Fruit fly (Drosophila melanogaster) whole organism, embryonic: ENCODE data around the gene klar.

Source experiments
- Ada2b ChIP-seq: fragments of 200-800 bp; sonication (Bioruptor generic); IDR thresholded peaks from 2 replicates; pipeline ENCODE4 v1.3.6; 2022; ENCODE audit warnings: missing biosample characterization, missing genetic modification characterization
- Aef1 ChIP-seq: fragments of 200-800 bp; sonication (Bioruptor generic); IDR thresholded peaks from 3 replicates; pipeline ENCODE4 v1.3.6; 2022; ENCODE audit warnings: missing biosample characterization, missing genetic modification characterization
- BtbVII ChIP-seq: fragments of 200-800 bp; sonication (Bioruptor generic); optimal IDR thresholded peaks from 3 replicates; lab custom pipeline; 2017; ENCODE audit warnings: missing biosample characterization, mild to moderate bottlenecking, missing genetic modification characterization
- CG10267 ChIP-seq: fragments of 200-800 bp; sonication (Bioruptor generic); optimal IDR thresholded peaks from 2 replicates; lab custom pipeline; 2018; ENCODE audit warnings: missing biosample characterization, mild to moderate bottlenecking, missing genetic modification characterization, moderate library complexity
- CG12219 ChIP-seq: fragments of 200-800 bp; sonication (Bioruptor generic); optimal IDR thresholded peaks from 3 replicates; lab custom pipeline; 2018; ENCODE audit warnings: missing biosample characterization, mild to moderate bottlenecking, missing genetic modification characterization
- CG14050 ChIP-seq: fragments of 200-800 bp; sonication (Bioruptor generic); IDR thresholded peaks from 3 replicates; pipeline ENCODE4 v1.3.6; 2022; ENCODE audit warnings: missing biosample characterization, missing genetic modification characterization
- CG14667 ChIP-seq: fragments of 200-800 bp; sonication (Bioruptor generic); IDR thresholded peaks from 2 replicates; pipeline ENCODE4 v1.3.6; 2022; ENCODE audit warnings: missing biosample characterization, missing genetic modification characterization
- CG15073 ChIP-seq: fragments of 200-800 bp; sonication (Bioruptor generic); optimal IDR thresholded peaks from 2 replicates; lab custom pipeline; 2016; ENCODE audit warnings: missing biosample characterization, missing genetic modification characterization
- CG18599 ChIP-seq: fragments of 200-800 bp; sonication (Bioruptor generic); optimal IDR thresholded peaks from 3 replicates; lab custom pipeline; 2017; ENCODE audit warnings: missing biosample characterization, missing genetic modification characterization, mild to moderate bottlenecking, moderate library complexity, missing genetic modification reagents
- CG18619 ChIP-seq: fragments of 200-800 bp; sonication (Bioruptor generic); optimal IDR thresholded peaks from 3 replicates; lab custom pipeline; 2017; ENCODE audit warnings: missing biosample characterization, mild to moderate bottlenecking, missing genetic modification characterization
- CG30431 ChIP-seq: fragments of 200-800 bp; sonication (Bioruptor generic); optimal IDR thresholded peaks from 2 replicates; lab custom pipeline; 2017; ENCODE audit warnings: missing biosample characterization, missing genetic modification characterization
- CG31441 ChIP-seq: fragments of 200-800 bp; sonication (Bioruptor generic); IDR thresholded peaks from 2 replicates; pipeline ENCODE4 v1.3.6; 2022; ENCODE audit warnings: missing biosample characterization, missing genetic modification characterization
- CG6765 ChIP-seq: fragments of 200-800 bp; sonication (Bioruptor generic); optimal IDR thresholded peaks from 3 replicates; lab custom pipeline; 2017; ENCODE audit warnings: missing biosample characterization, mild to moderate bottlenecking, missing genetic modification characterization
- CG6854 ChIP-seq: fragments of 200-800 bp; sonication (Bioruptor generic); optimal IDR thresholded peaks from 3 replicates; lab custom pipeline; 2017; ENCODE audit warnings: missing biosample characterization, mild to moderate bottlenecking, missing genetic modification characterization
- CG7745 ChIP-seq: fragments of 200-800 bp; sonication (Bioruptor generic); optimal IDR thresholded peaks from 2 replicates; lab custom pipeline; 2018; ENCODE audit warnings: missing biosample characterization, mild to moderate bottlenecking, missing genetic modification characterization, moderate library complexity
- CG8290 ChIP-seq, 3 experiments: fragments of 200-800 bp; sonication (Bioruptor generic); optimal IDR thresholded peaks; 2 replicates each; lab custom pipeline; 2016 to 2019; ENCODE audit warnings: missing biosample characterization in 3 of 3, missing genetic modification characterization in 3 of 3, mild to moderate bottlenecking in 2 of 3, moderate library complexity in 1 of 3
- Dll ChIP-seq: fragments of 200-800 bp; sonication (Bioruptor generic); IDR thresholded peaks from 4 replicates; pipeline ENCODE4 v1.3.6; 2022; ENCODE audit warnings: missing biosample characterization, missing genetic modification characterization; ENCODE audit not compliant: partially characterized antibody
- E2f2 ChIP-seq: fragments of 200-800 bp; sonication (Bioruptor generic); IDR thresholded peaks from 2 replicates; pipeline ENCODE4 v1.3.6; 2022; ENCODE audit warnings: missing biosample characterization, missing genetic modification characterization
- HLH54F ChIP-seq: fragments of 200-800 bp; sonication (Bioruptor generic); optimal IDR thresholded peaks from 3 replicates; lab custom pipeline; 2016; ENCODE audit warnings: missing biosample characterization, missing genetic modification characterization
- Lpt ChIP-seq: fragments of >200 bp; optimal IDR thresholded peaks from 2 replicates; lab custom pipeline; 2018; ENCODE audit warnings: missing biosample characterization, missing genetic modification characterization
- Ptx1 ChIP-seq: fragments of 200-800 bp; sonication (Bioruptor generic); IDR thresholded peaks from 2 replicates; pipeline ENCODE4 v1.3.6; 2022; ENCODE audit warnings: missing biosample characterization, missing genetic modification characterization
- Ravus ChIP-seq: fragments of 200-800 bp; sonication (Bioruptor generic); IDR thresholded peaks from 2 replicates; pipeline ENCODE4 v1.3.6; 2022; ENCODE audit warnings: missing biosample characterization, missing genetic modification characterization
- Rfx ChIP-seq: fragments of 200-800 bp; sonication (Bioruptor generic); IDR thresholded peaks from 2 replicates; pipeline ENCODE4 v1.3.6; 2022; ENCODE audit warnings: missing biosample characterization, missing genetic modification characterization
- Trl ChIP-seq, 3 experiments: fragments of >200 bp in 2 of 3; fragments of 200-800 bp in 1 of 3; sonication (Bioruptor generic) in 1 of 3; optimal IDR thresholded peaks; 2 replicates in 1 of 3; 3 replicates in 2 of 3; lab custom pipeline; 2016 to 2017; ENCODE audit warnings: missing biosample characterization in 1 of 3, missing genetic modification characterization in 1 of 3
- Usf ChIP-seq: fragments of 200-800 bp; sonication (Bioruptor generic); optimal IDR thresholded peaks from 2 replicates; lab custom pipeline; 2017; ENCODE audit warnings: missing genotype, missing biosample characterization, missing genetic modification characterization
- ash1 ChIP-seq: fragments of 200-800 bp; sonication (Bioruptor generic); optimal IDR thresholded peaks from 2 replicates; lab custom pipeline; 2018; ENCODE audit warnings: missing biosample characterization, mild to moderate bottlenecking, missing genetic modification characterization
- az2 ChIP-seq: fragments of 200-800 bp; sonication (Bioruptor generic); optimal IDR thresholded peaks from 3 replicates; lab custom pipeline; 2016; ENCODE audit warnings: missing biosample characterization, missing genetic modification characterization
- cas ChIP-seq: fragments of 200-800 bp; sonication (Bioruptor generic); IDR thresholded peaks from 2 replicates; pipeline ENCODE4 v1.3.6; 2022; ENCODE audit warnings: missing biosample characterization, missing genetic modification characterization
- ci ChIP-seq: fragments of 200-800 bp; sonication (Bioruptor generic); IDR thresholded peaks from 3 replicates; pipeline ENCODE4 v1.3.6; 2022; ENCODE audit warnings: missing biosample characterization, missing genetic modification characterization
- croc ChIP-seq: fragments of 200-800 bp; sonication (Bioruptor generic); conservative IDR thresholded peaks from 3 replicates; pipeline ENCODE4 v1.3.6; 2022; ENCODE audit warnings: missing biosample characterization, missing genetic modification characterization
- eve ChIP-seq, 2 experiments: fragments of >200 bp; optimal IDR thresholded peaks; 2 replicates each; lab custom pipeline; 2017; ENCODE audit warnings: missing biosample characterization in 2 of 2, missing genetic modification characterization in 2 of 2
- exex ChIP-seq: fragments of 200-800 bp; sonication (Bioruptor generic); optimal IDR thresholded peaks from 4 replicates; lab custom pipeline; 2018; ENCODE audit warnings: missing biosample characterization, mild to moderate bottlenecking, missing genetic modification characterization, moderate library complexity
- fru ChIP-seq: fragments of >200 bp; optimal IDR thresholded peaks from 2 replicates; lab custom pipeline; 2017
- grau ChIP-seq: fragments of 200-800 bp; optimal IDR thresholded peaks from 3 replicates; lab custom pipeline; 2019; ENCODE audit warnings: missing biosample characterization, mild to moderate bottlenecking, missing genetic modification characterization, moderate library complexity
- ind ChIP-seq: fragments of 200-800 bp; sonication (Bioruptor generic); optimal IDR thresholded peaks from 3 replicates; lab custom pipeline; 2016; ENCODE audit warnings: missing biosample characterization, missing genetic modification characterization
- inv ChIP-seq: fragments of 200-800 bp; sonication (Bioruptor generic); IDR thresholded peaks from 2 replicates; pipeline ENCODE4 v1.3.6; 2022; ENCODE audit warnings: missing biosample characterization, missing genetic modification characterization; ENCODE audit not compliant: partially characterized antibody
- jigr1 ChIP-seq: fragments of 200-800 bp; sonication (Bioruptor generic); IDR thresholded peaks from 3 replicates; pipeline ENCODE4 v1.3.6; 2022; ENCODE audit warnings: missing biosample characterization, missing genetic modification characterization
- kah ChIP-seq: fragments of 200-800 bp; sonication (Bioruptor generic); optimal IDR thresholded peaks from 2 replicates; lab custom pipeline; 2018; ENCODE audit warnings: missing biosample characterization, mild to moderate bottlenecking, missing genetic modification characterization
- klu ChIP-seq: fragments of 200-800 bp; sonication (Bioruptor generic); IDR thresholded peaks from 2 replicates; pipeline ENCODE4 v1.3.6; 2022; ENCODE audit warnings: missing biosample characterization, missing genetic modification characterization
- lola ChIP-seq, 3 experiments: fragments of >200 bp in 2 of 3; fragments of 200-800 bp in 1 of 3; sonication (Bioruptor generic) in 1 of 3; optimal IDR thresholded peaks; 2 replicates each; lab custom pipeline; 2017 to 2019; ENCODE audit warnings: missing biosample characterization in 3 of 3, missing genetic modification characterization in 3 of 3, mild to moderate bottlenecking in 1 of 3, moderate library complexity in 1 of 3
- luna ChIP-seq: fragments of 200-800 bp; sonication (Bioruptor generic); optimal IDR thresholded peaks from 2 replicates; lab custom pipeline; 2016; ENCODE audit warnings: missing biosample characterization, missing genetic modification characterization
- otp ChIP-seq: fragments of 200-800 bp; sonication (Bioruptor generic); IDR thresholded peaks from 3 replicates; pipeline ENCODE4, ENCODE4 v1.3.6; 2022; ENCODE audit warnings: missing biosample characterization, missing genetic modification characterization
- prd ChIP-seq, 3 experiments: fragments of >200 bp in 2 of 3; fragments of 200-800 bp in 1 of 3; sonication (Bioruptor generic) in 1 of 3; optimal IDR thresholded peaks in 2 of 3; IDR thresholded peaks in 1 of 3; 2 replicates in 2 of 3; 3 replicates in 1 of 3; pipeline versions ENCODE4 v1.3.6 to Lab custom; 2017 to 2022; ENCODE audit warnings: missing biosample characterization in 1 of 3, missing genetic modification characterization in 1 of 3
- tup ChIP-seq: fragments of 200-800 bp; sonication (Bioruptor generic); optimal IDR thresholded peaks from 2 replicates; lab custom pipeline; 2016; ENCODE audit warnings: missing biosample characterization, mild to moderate bottlenecking, missing genetic modification characterization, moderate library complexity
- tx ChIP-seq: fragments of 200-800 bp; sonication (Bioruptor generic); optimal IDR thresholded peaks from 2 replicates; lab custom pipeline; 2016; ENCODE audit warnings: missing biosample characterization, missing genetic modification characterization
- vfl ChIP-seq: fragments of 200-800 bp; sonication (Bioruptor generic); optimal IDR thresholded peaks from 2 replicates; lab custom pipeline; 2016; ENCODE audit warnings: missing biosample characterization, missing genetic modification characterization
- vnd ChIP-seq: fragments of 200-800 bp; sonication (Bioruptor generic); IDR thresholded peaks from 3 replicates; pipeline ENCODE4 v1.3.6; 2022; ENCODE audit warnings: missing biosample characterization, missing genetic modification characterization; ENCODE audit not compliant: partially characterized antibody
- zf30C ChIP-seq: fragments of 200-800 bp; sonication (Bioruptor generic); optimal IDR thresholded peaks from 3 replicates; lab custom pipeline; 2018; ENCODE audit warnings: missing biosample characterization, mild to moderate bottlenecking, missing genetic modification characterization

The klar gene

dm6 chr3L:545512-546161 is 5.2 kb upstream of the klar start (continued):
- TF ChIP-seq ash1: peak; percentile 37
- TF ChIP-seq ci (GFP tag; lab: Robert Waterston, UW): 0 out of 3 replicates have a peak, but pooled peaks have one; percentile 23
- peak; percentile 83 for TF ChIP-seq Rfx
- peak; percentile 42 for TF ChIP-seq luna (GFP tag; lab: Kevin White, UChicago)
- no peak for TF ChIP-seq CG30431 (GFP tag; lab: Kevin White, UChicago)
- no peak for TF ChIP-seq fru (lab: Kevin White, UChicago)
- peak; percentile 53 for TF ChIP-seq CG12219 (GFP tag; lab: Kevin White, UChicago)
- TF ChIP-seq vnd (GFP tag; lab: Robert Waterston, UW): no peak
- TF ChIP-seq CG15073 (GFP tag; lab: Kevin White, UChicago): no peak
- peak; percentile 31 for TF ChIP-seq E2f2 (GFP tag; lab: Robert Waterston, UW)
- peak; percentile 28; the same call in 1 of the 2 replicates for TF ChIP-seq klu
- TF ChIP-seq eve (GFP tag; optimal IDR thresholded peaks at IDR 0.05; lab: Kevin White, UChicago): peak in 1 of 2 experiments; percentile 29
- TF ChIP-seq zf30C (GFP tag; lab: Kevin White, UChicago): no peak
- peak; percentile 48 for TF ChIP-seq az2 (GFP tag; lab: Kevin White, UChicago)
- peak; percentile 78 for TF ChIP-seq Ptx1 (GFP tag; lab: Robert Waterston, UW)
- TF ChIP-seq Ravus (GFP tag; lab: Robert Waterston, UW): no peak
- TF ChIP-seq tup: peak; percentile 37
- TF ChIP-seq Lpt (GFP tag; lab: Kevin White, UChicago): no peak
- TF ChIP-seq exex: peak; percentile 45
- TF ChIP-seq HLH54F: peak; percentile 78
- TF ChIP-seq lola (GFP tag; optimal IDR thresholded peaks at IDR 0.05; lab: Kevin White, UChicago): no peak
- TF ChIP-seq jigr1: no peak; the same call in 2 of the 3 replicates
- TF ChIP-seq CG8290 (GFP tag; optimal IDR thresholded peaks at IDR 0.05; lab: Kevin White, UChicago): no peak
- peak in 1 of 2 experiments; percentile 94 for TF ChIP-seq CG8290 (tag; optimal IDR thresholded peaks at IDR 0.05; lab: Kevin White, UChicago)
- TF ChIP-seq cas (GFP tag; lab: Robert Waterston, UW): peak; percentile 59; the same call in 1 of the 2 replicates
- peak; percentile 66 for TF ChIP-seq ind (GFP tag; lab: Kevin White, UChicago)
- TF ChIP-seq tx (GFP tag; lab: Kevin White, UChicago): peak; percentile 33
- TF ChIP-seq vfl: no peak
- no peak for TF ChIP-seq croc (GFP tag; lab: Robert Waterston, UW)
- peak; percentile 26 for TF ChIP-seq CG10267 (tag; lab: Kevin White, UChicago)
- peak; percentile 70 for TF ChIP-seq BtbVII
- TF ChIP-seq CG7745 (tag; lab: Kevin White, UChicago): no peak
- TF ChIP-seq Ada2b (GFP tag; lab: Robert Waterston, UW): peak; percentile 64
- peak; percentile 60 for TF ChIP-seq CG6854 (GFP tag; lab: Kevin White, UChicago)
- TF ChIP-seq kah: no peak
- peak; percentile 44 for TF ChIP-seq CG18619 (GFP tag; lab: Kevin White, UChicago)
- TF ChIP-seq prd (optimal IDR thresholded peaks at IDR 0.05; lab: Kevin White, UChicago): no peak
- peak; percentile 74 for TF ChIP-seq prd (GFP tag; IDR thresholded peaks at IDR 0.05; lab: Robert Waterston, UW)
- TF ChIP-seq CG18599 (GFP tag; lab: Kevin White, UChicago): peak; percentile 93
- TF ChIP-seq Dll (GFP tag; lab: Robert Waterston, UW): no peak
- TF ChIP-seq otp (GFP tag; lab: Robert Waterston, UW): 0 out of 3 replicates have a peak, but pooled peaks have one; percentile 14
- peak; percentile 68 for TF ChIP-seq Aef1 (GFP tag; lab: Robert Waterston, UW)
- no peak for TF ChIP-seq inv (GFP tag; lab: Robert Waterston, UW)
- peak; percentile 59 for TF ChIP-seq CG14050 (GFP tag; lab: Robert Waterston, UW)
- peak; percentile 42; the same call in 1 of the 2 replicates for TF ChIP-seq CG31441
- TF ChIP-seq grau (tag; lab: Kevin White, UChicago): peak; percentile 74
- TF ChIP-seq CG6765: peak; percentile 29
- TF ChIP-seq Trl (optimal IDR thresholded peaks at IDR 0.05; lab: Kevin White, UChicago): peak in 1 of 2 experiments; percentile 38
- peak; percentile 43 for TF ChIP-seq Trl (GFP tag; optimal IDR thresholded peaks at IDR 0.05; lab: Kevin White, UChicago)
- peak; percentile 38; the same call in 1 of the 2 replicates for TF ChIP-seq CG14667 (GFP tag; lab: Robert Waterston, UW)
- no peak for TF ChIP-seq Usf (GFP tag; lab: Kevin White, UChicago)
